Fruit fly (Drosophila melanogaster) Kc167 (cell line): ENCODE results near the gene Idh.

Experiments used
- Myc ChIP-seq: fragments of >200 bp; optimal IDR thresholded peaks from 2 replicates; lab custom pipeline; 2017; ENCODE audit warnings: missing external identifiers
- Sin3A ChIP-seq: fragments of >200 bp; optimal IDR thresholded peaks from 2 replicates; lab custom pipeline; 2018; ENCODE audit warnings: missing external identifiers
- h ChIP-seq: fragments of >200 bp; optimal IDR thresholded peaks from 3 replicates; lab custom pipeline; 2018; ENCODE audit warnings: missing external identifiers
- insv ChIP-seq: fragments of >200 bp; optimal IDR thresholded peaks from 3 replicates; lab custom pipeline; 2018; ENCODE audit warnings: missing external identifiers
- psq ChIP-seq: fragments of >200 bp; optimal IDR thresholded peaks from 2 replicates; lab custom pipeline; 2017; ENCODE audit warnings: missing external identifiers
- ttk ChIP-seq: sonication (Bioruptor generic); optimal IDR thresholded peaks from 2 replicates; lab custom pipeline; 2017; ENCODE audit warnings: missing external identifiers

Idh gene

DNA sequence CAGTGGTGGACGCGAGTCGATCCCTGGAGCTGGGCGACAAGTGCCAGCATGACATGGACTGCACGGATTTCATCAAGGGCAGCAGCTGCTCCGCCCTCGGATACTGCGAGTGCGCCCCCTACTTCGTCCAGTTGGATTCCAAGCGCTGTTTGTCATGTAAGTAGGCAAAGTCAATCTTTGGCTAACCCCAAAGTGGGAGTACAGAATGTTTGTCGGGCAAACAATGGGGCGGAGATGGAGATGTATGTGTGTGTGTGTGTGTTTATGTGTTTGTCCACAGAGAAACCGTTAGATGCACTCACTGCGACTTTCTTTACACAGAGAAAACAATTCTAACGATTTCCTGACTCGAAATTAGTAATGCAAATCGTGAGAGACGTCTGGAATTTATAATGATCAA, 18.5 kb upstream of the Idh start:
- TF ChIP-seq ttk (no peak), Myc (lab: Kevin White, UChicago) (no peak), insv (lab: Kevin White, UChicago) (no peak), Sin3A (no peak), h (lab: Kevin White, UChicago) (no peak), psq (no peak)

dm6 chr3L:8374107-8374506, 13.4 kb upstream of the Idh start:
- no peak for TF ChIP-seq ttk
- TF ChIP-seq Sin3A = no peak

dm6 chr3L:8372035-8372434, 11.3 kb upstream of the Idh start, which contains the start of gene ImpE1:
ImpE1 (plus strand) TSS chr3L:8372405.
- TF ChIP-seq psq (no peak), ttk (no peak), Myc (lab: Kevin White, UChicago) (no peak), h (lab: Kevin White, UChicago) (no peak), insv (lab: Kevin White, UChicago) (no peak), Sin3A (no peak)

dm6 chr3L:8371538-8371937, 10.8 kb upstream of the Idh start:
- TF ChIP-seq h (lab: Kevin White, UChicago) (no peak), Myc (lab: Kevin White, UChicago) (no peak), psq (no peak), insv (lab: Kevin White, UChicago) (no peak), Sin3A (no peak), ttk (no peak)

DNA sequence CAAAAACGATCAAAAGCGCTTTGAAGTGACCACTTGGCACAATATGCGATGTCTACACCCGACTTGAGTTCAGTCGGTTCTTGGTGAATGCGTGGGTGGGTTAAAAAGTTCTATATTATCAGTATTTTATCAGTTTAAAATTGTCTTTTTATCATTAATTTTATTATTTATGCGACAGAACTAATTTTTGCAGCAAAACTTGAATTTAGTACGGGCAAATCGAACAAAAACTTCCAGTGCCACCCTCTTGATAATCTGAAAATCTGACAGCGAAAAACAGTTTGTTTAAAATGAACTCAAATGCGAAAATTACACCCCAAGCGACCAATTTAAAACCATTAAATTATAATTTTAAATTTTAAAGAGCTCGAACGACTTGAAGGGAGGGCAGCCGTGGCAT, 10.2 kb upstream of the Idh start:
- TF ChIP-seq psq (no peak), insv (lab: Kevin White, UChicago) (no peak), h (lab: Kevin White, UChicago) (no peak), Myc (lab: Kevin White, UChicago) (no peak), ttk (no peak), Sin3A (no peak)

dm6 chr3L:8369456-8369855, 8.8 kb upstream of the Idh start:
- TF ChIP-seq insv (lab: Kevin White, UChicago) (no peak), ttk (no peak), Myc (lab: Kevin White, UChicago) (no peak), h (lab: Kevin White, UChicago) (no peak), psq (no peak), Sin3A (no peak)

DNA sequence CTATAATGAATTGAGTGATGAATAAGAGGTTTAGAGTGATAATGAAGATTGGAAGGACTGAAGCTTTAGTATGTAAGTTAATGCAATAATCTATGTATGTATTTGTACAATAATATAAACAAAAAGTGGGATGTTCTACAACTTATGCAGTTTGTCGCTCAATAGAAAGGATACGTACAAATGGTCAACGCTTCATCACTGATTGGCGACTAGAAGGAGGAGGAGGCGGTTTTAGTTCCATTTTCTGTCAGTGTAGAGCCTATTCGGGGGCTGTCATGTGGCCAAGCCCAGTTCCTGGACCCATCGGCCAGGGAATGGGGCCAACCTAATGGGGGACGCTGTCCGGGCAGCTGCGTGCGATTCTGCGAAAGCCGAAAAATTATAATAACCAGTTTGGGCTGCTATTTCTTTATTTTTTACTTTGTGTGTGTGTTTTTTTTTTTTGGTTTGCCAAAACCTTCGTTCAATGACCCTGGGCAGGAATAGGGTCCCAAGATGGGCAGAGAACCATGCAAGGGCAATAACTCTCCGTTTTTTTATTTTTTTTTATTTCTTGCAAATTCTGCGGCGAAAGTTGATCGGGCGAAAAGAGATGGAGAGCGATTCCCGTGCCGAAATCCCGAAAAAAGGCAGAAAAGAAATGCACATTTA, 8.1 kb upstream of the Idh start:
- TF ChIP-seq Sin3A (no peak), ttk (no peak), psq (no peak), h (lab: Kevin White, UChicago) (no peak)

dm6 chr3L:8363266-8363665, 2.6 kb upstream of the Idh start:
- TF ChIP-seq Sin3A (no peak), insv (lab: Kevin White, UChicago) (no peak), psq (no peak), Myc (lab: Kevin White, UChicago) (no peak), ttk (no peak), h (lab: Kevin White, UChicago) (no peak)

DNA sequence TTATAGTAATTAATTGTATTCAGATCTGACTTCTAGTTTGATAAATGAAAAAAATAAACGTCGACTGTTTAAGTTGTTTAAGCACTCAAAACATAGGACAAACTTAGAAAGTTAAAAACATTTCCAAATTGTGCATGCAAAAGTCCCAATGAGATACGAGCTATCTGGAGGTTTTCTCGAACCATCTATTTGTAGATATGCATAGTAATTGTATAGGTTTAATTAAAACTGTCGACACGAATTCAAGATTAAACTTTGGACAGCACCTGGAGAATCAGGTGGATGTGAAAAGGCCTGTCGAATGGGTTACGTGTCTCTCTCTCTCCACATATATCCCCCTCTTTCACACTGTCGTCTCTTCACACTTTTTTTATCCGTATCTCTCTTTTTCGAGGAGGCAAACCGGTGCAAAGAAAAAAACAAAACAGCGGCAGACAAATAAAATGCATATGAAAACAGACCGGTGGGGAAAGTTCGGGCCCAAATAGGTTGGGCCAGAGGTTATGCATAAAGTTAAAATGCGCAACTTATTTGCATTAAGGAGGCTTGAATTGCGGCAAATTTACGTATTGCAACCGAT, 553 bp downstream of the Idh start:
- TF ChIP-seq ttk (no peak), Myc (lab: Kevin White, UChicago) (no peak), psq (no peak), Sin3A (no peak), h (lab: Kevin White, UChicago) (no peak), insv (lab: Kevin White, UChicago) (no peak)

DNA sequence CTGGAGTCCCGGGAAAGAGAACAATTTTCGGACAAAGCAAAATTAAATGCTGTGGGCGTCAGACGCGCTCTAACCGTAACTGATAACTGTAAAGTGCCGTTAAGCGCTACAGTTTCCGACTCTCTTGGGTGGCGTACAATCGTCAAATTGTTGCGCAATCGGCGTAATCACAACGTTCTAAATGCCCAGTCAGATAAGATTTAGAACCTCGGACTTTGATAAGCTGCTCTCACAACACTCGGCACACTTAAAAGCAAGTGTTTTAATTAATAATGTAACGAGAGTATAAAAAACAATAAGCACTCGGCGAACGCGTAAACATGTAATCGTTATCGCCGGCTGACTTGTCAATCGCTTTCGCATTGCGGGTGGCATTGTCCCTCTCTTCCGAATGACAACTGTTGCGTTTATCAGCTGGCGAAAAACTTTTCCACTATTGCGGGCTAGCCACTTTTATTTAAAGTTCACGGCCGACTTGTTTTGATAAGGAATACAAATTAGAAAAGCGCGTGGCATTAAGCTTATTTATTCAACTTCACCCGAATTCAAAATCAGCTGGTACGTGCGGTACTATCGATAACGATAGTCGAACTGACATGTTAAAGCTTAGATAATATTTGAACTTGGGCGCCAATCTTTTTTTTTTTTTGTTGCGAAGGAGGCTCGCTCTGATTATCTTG, 1.8 kb downstream of the Idh start:
- TF ChIP-seq h (lab: Kevin White, UChicago) (no peak), psq (no peak), ttk (no peak), insv (lab: Kevin White, UChicago) (no peak), Myc (lab: Kevin White, UChicago) (no peak), Sin3A (no peak)

DNA sequence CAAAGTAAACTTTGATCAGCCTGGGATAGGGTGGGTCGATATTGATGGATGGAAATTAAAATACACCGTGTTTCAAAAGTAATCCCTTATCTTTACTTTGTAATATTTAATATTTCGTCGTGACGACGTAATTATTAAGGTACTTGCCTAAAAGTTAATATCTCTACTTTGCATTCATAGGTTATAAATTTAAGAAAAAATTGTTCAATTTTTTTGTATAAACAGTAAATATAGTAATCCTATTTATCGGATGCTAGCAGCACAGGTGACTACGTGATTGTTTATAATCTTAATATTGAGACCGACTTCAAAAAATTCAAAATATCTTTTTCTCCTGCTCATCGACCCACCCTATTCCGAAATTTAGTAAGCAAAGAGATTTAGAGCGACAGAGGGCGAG, 2.6 kb downstream of the Idh start:
- TF ChIP-seq insv (lab: Kevin White, UChicago) (no peak), h (lab: Kevin White, UChicago) (no peak), Myc (lab: Kevin White, UChicago) (no peak), psq (no peak), ttk (no peak), Sin3A (no peak)

dm6 chr3L:8356196-8356595, 4.5 kb downstream of the Idh start, which contains the start of gene Culd:
Culd (minus strand) TSS chr3L:8356296.
- no peak for TF ChIP-seq Sin3A
- no peak for TF ChIP-seq insv (lab: Kevin White, UChicago)
- no peak for TF ChIP-seq ttk

dm6 chr3L:8347346-8347745, 13.4 kb downstream of the Idh start:
- TF ChIP-seq insv (lab: Kevin White, UChicago) = no peak
- no peak for TF ChIP-seq psq
- no peak for TF ChIP-seq ttk
